Fruit fly (Drosophila melanogaster) whole organism, pupa: ENCODE results near the gene por.

Experiments
- CG13204 ChIP-seq: fragments of 200-800 bp; sonication (Bioruptor generic); optimal IDR thresholded peaks from 2 replicates; lab custom pipeline; 2018; ENCODE audit warnings: missing biosample characterization, mild to moderate bottlenecking, missing genetic modification characterization, moderate library complexity
- CG32121 ChIP-seq: fragments of 200-800 bp; sonication (Bioruptor generic); IDR thresholded peaks from 2 replicates; pipeline ENCODE4 v1.3.6; 2022; ENCODE audit warnings: missing biosample characterization, missing genetic modification characterization
- CG4496 ChIP-seq: fragments of 200-800 bp; sonication (Bioruptor generic); IDR thresholded peaks from 3 replicates; pipeline ENCODE4 v1.3.6; 2022; ENCODE audit warnings: missing biosample characterization, missing genetic modification characterization
- D1 ChIP-seq: fragments of 200-800 bp; sonication (Bioruptor generic); optimal IDR thresholded peaks from 2 replicates; lab custom pipeline; 2018; ENCODE audit warnings: missing biosample characterization, mild to moderate bottlenecking, missing genetic modification characterization, moderate library complexity
- Pif1A ChIP-seq: fragments of 200-800 bp; sonication (Bioruptor generic); optimal IDR thresholded peaks from 3 replicates; lab custom pipeline; 2016; ENCODE audit warnings: missing biosample characterization, missing genetic modification characterization

- TF ChIP-seq Pif1A (GFP tag; lab: Kevin White, UChicago) (no peak), CG32121 (GFP tag; lab: Robert Waterston, UW) (no peak), CG13204 (GFP tag; lab: Kevin White, UChicago) (peak; percentile 73), D1 (tag; lab: Kevin White, UChicago) (no peak), CG4496 (peak; percentile 52; the same call in 1 of the 3 replicates)
Observed at dm6 chrX:18357756-18358182, 21.9 kb downstream of the por start.
